Worm (Caenorhabditis elegans) whole organism, L4/young adult: ENCODE measurements around the gene cct-4.

Experiments
- W03F9.2 ChIP-seq: fragments of 150-350 bp; optimal IDR thresholded peaks from 2 replicates; lab custom pipeline; 2014; ENCODE audit warnings: missing biosample characterization, missing genetic modification characterization
- dao-5 ChIP-seq: sonication (generic microtip); optimal IDR thresholded peaks from 2 replicates; lab custom pipeline; 2016; ENCODE audit warnings: missing genotype, missing genetic modification characterization, moderate library complexity, missing compliant biosample characterization
- him-1 ChIP-seq: sonication (generic microtip); optimal IDR thresholded peaks from 2 replicates; lab custom pipeline; 2016; ENCODE audit warnings: missing genotype, missing genetic modification reagents, missing genetic modification characterization, missing compliant biosample characterization

The cct-4 gene

DNA sequence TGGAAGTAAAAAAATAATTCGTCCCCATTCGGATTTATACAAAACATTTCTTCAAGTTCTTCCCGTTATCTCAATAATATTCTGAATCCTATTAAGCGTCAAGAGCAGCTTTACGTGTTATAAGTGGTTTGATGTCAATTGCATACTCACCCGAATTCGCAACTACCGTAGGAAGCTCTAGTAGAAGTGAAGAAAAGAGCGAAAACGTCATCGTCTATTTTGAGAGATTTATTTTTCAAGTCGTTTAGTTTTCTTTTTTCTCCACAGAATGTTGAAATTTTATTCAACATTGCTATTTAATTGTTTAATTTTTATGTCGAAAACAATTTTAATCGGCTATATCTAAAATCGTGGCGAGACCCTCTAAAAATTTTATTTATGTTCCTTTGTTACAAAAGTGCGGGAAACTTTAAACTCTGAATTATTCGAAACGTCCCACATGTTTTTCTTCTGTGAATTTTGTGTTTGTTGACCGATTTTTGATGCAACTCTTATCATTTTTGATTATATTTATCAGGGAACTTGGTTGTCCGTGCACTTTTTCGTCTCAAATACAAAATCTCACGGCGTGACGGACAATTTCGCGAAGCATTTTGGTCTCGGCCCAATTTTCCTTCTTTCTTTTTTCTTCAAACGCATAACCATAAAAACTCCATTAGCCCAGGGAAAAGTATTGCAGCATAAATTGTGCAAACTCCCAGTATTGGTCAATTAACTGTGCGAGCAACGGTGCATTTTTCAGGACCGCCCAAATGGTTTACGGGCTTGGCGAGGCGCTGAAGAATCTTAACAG lies 13.4 kb upstream of the cct-4 start, which contains the start of gene tdc-1:
Gene tdc-1 (plus strand): TSS at position 743 of the 793 bp plus-strand sequence.
- TF ChIP-seq him-1, result no peak
- no peak for TF ChIP-seq W03F9.2 (tag; lab: Kevin White, UChicago)
- TF ChIP-seq dao-5 (tag; lab: Kevin White, UChicago), result no peak

DNA sequence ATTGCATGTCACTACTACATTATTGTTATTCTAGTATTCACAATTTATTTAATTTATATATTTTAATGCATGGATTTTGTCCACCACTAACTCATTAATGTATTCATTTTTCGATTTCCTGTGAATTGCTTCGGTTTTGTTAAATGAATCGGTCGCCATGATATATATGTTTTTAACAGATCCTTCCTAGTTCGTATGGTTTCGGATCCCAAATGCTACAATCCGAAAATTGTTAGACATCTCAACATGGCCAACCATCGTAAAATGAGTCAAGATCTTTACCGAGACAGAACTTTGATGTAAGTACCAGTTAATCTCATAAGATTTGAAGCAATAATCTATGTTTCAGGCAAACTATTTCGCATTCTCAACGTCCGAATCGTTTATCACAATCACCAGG lies 10.4 kb upstream of the cct-4 start:
- TF ChIP-seq dao-5 (tag; lab: Kevin White, UChicago) (no peak), him-1 (no peak)

ce11 chrII:8276057-8276456 lies 7.4 kb upstream of the cct-4 start, which contains the start of the genes gei-14 and slc-25A32:
Gene gei-14 (minus strand): TSS chrII:8276231.
Gene slc-25A32 (plus strand): TSS chrII:8276298.
- TF ChIP-seq him-1 (no peak), W03F9.2 (tag; lab: Kevin White, UChicago) (peak; percentile 62)

DNA sequence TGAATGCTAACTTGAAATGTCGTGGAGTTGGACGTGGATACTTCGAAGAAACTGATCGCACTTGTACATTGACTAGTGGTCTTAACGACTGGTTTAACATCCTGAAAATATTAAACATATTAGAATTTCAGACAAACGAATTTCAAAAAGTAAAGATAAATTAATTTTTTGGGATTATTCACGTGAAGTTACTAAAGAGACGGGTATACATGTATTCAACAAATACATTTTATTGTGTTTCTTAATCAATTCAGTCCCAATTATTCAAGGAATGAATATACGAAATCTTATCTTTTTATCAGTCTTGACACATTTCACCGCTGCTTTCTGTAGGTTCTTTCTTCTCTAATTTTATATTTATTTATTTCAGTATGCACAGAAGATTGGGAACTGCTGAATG lies 5.1 kb upstream of the cct-4 start, which contains the start of the genes mrpl-10 and clec-142:
Gene mrpl-10 (minus strand): TSS at position 101 of the 400 bp plus-strand sequence.
Gene clec-142 (plus strand): TSS at position 264 of the 400 bp plus-strand sequence.
- no peak for TF ChIP-seq him-1
- TF ChIP-seq dao-5 (tag; lab: Kevin White, UChicago), result no peak
- TF ChIP-seq W03F9.2 (tag; lab: Kevin White, UChicago), result no peak

DNA sequence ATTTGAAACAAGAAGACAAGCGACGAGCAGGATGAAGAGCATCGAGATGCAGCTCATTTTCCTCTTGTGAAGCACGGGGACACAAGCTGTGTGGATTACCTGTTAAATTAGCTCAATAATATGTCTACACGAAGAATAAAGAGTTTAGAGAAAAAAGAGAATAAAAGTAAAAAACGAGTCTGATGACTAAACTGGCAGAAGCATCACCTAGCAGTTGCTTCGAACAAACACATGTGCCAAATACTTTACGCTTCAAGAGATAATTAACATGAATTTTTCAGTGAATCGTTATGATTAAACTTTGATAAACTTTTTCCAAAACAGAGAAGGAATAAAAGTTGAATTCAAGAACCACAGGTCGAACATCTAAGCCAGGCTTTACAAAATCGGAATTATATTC lies 11.8 kb downstream of the cct-4 start, which contains the start of gene nlp-55:
Gene nlp-55 (minus strand): TSS at position 101 of the 400 bp plus-strand sequence.
- no peak for TF ChIP-seq dao-5 (tag; lab: Kevin White, UChicago)
- TF ChIP-seq him-1, result no peak
- no peak for TF ChIP-seq W03F9.2 (tag; lab: Kevin White, UChicago)

DNA sequence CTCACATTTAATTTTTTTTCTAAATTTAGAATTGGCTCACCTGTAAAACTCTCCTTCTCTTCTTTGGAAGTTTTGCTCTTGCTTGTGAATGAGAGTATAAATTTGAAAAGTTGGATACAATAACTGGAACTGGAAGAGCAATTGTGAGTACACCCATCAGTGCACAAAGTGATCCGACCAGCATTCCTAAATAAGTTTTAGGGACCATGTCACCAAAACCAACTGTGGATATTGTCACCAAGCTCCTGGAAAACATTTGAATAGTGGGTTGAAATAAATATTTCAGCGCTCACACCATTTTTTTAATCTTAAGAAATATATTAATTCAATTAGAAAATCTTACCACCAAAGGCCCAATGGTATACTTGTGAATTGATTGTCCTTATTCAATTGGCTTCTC lies 24.8 kb downstream of the cct-4 start:
- no peak for TF ChIP-seq dao-5 (tag; lab: Kevin White, UChicago)
- no peak for TF ChIP-seq him-1
- no peak for TF ChIP-seq W03F9.2 (tag; lab: Kevin White, UChicago)

DNA sequence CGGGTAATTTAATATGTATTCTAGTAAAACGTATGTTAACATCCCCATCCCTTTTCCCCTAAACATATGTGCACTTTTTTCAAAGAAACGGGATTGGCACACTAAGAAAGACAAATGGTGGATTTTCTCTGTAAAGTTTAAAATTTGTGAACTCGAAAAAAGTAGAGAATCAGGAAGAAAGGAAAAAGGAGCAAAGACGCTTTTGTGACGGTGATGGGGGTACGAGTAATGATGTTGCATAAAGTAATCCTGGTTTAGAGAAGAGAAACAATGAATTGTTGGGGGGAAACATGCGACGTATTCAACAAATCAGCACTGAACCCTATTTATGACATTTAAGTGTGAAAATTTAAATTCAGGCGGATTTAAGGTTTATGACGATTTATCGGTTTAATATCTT lies 28.0 kb downstream of the cct-4 start:
- TF ChIP-seq dao-5 (tag; lab: Kevin White, UChicago) (no peak), W03F9.2 (tag; lab: Kevin White, UChicago) (no peak), him-1 (no peak)

- TF ChIP-seq him-1, result no peak
- TF ChIP-seq dao-5 (tag; lab: Kevin White, UChicago), result no peak
- TF ChIP-seq W03F9.2 (tag; lab: Kevin White, UChicago), result no peak
Measured at ce11 chrII:8312012-8312411, 28.5 kb downstream of the cct-4 start.

- no peak for TF ChIP-seq dao-5 (tag; lab: Kevin White, UChicago)
Measured at ce11 chrII:8314768-8315167, 31.3 kb downstream of the cct-4 start.

ce11 chrII:8316701-8317100 lies 33.2 kb downstream of the cct-4 start:
- TF ChIP-seq him-1 (no peak), dao-5 (tag; lab: Kevin White, UChicago) (no peak), W03F9.2 (tag; lab: Kevin White, UChicago) (no peak)

DNA sequence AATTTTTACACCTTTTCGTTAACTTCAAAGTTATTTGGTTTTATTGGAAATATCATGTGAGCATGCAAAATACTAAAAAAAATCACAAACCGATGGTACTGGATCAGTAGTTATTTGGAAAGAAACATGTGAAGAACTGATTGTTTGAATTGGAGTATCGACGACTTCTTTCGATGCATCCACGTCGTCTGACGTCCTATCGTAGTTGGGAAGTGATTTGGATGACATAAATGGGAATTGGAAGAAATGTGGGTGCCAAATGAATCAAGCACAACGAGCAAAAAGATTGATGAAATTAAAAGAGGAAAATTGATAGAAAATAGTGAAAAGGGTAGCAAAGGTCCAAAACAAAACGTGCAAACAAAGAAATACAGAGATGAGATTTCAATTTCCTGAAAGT lies 37.8 kb downstream of the cct-4 start, which contains the start of gene shw-1:
Gene shw-1 (minus strand): TSS at position 228 of the 400 bp plus-strand sequence.
- TF ChIP-seq W03F9.2 (tag; lab: Kevin White, UChicago), result no peak
- TF ChIP-seq him-1, result no peak
- TF ChIP-seq dao-5 (tag; lab: Kevin White, UChicago), result no peak

DNA sequence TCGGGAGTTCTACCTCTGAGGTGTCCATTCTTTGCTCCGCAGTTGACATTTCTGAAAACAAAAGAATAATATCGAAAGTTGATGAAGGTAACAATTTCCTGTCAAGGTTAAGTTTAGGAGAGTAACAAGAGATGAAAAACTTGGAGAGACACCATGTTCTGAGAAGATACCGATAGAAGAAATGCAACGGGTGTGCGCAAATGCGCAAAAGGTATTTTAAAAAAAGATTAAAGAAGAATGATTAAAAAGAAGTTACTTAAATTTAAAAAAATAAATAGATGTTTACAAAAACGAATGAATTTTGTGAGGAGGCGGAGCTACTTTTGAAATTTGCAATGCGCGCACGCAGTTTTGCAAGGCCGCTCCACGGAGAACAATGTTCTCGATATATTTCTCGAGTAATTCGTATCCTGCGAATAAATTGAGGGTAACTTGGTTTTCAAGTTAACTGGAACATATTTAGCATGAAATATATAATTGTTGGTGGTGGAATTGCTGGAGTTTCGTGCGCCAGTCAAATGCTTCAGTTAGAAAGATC lies 41.6 kb downstream of the cct-4 start, which contains the start of the genes ran-3 and C26D10.3:
Gene ran-3 (minus strand): TSS at position 51 of the 538 bp plus-strand sequence.
Gene C26D10.3 (plus strand): TSS at position 385 of the 538 bp plus-strand sequence.
- TF ChIP-seq W03F9.2 (tag; lab: Kevin White, UChicago), result peak; percentile 40
- TF ChIP-seq him-1, result no peak

DNA sequence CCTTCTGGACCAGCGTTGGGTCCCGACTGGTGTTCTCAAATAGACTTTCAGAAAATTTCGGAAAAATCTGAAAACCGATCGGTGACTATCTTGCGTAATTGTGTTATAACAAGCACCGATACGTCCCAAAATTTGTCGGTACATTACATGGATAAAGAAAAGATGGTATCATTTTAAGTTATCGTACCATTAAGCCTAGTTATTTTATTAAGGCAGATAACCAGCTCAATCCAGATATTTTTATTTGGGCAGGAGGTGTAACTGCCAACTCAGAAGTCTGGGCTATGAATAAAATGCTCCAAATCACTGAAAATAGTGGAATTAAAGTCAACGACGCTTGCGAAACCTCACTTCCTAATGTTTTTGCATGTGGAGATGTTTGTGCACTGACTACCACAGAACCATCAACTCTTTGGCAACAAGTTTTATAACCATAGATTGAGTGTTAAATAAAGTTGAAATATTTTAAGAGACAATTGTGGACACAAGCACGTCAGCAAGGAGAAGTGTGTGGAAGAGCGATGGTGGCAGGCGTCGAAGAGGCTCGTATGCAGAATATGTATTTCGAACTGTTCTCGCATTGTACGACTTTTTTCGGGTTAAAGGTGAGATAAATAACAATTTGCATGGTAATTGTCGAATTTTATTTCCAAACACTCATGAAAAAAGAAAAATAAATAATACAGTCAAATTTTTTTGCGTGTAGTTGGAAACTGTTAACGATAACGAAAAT lies 42.9 kb downstream of the cct-4 start:
- no peak for TF ChIP-seq dao-5 (tag; lab: Kevin White, UChicago)
- no peak for TF ChIP-seq W03F9.2 (tag; lab: Kevin White, UChicago)
- no peak for TF ChIP-seq him-1

DNA sequence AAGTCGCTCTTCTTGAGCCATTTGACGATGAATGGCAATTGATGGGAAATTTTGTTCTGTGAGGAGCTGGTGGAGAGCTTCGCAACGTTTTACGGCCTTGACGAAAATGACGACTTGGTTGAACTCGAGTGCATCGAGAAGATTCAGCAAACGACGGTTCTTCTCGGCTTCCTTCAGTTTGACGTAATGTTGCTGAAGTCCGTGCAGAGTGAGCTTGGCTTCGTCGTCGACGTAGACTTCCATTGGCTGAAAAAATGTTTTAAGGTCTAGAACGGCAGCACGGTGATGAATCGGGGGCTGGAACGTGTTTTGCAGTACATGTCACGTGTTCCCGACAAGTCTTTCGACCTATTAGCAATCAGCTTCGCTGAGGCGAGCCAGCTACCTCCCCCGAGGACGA lies 44.0 kb downstream of the cct-4 start:
- TF ChIP-seq W03F9.2 (tag; lab: Kevin White, UChicago) (no peak), dao-5 (tag; lab: Kevin White, UChicago) (no peak), him-1 (no peak)
